Fruit fly (Drosophila melanogaster): ENCODE measurements around the gene CG5854.

The CG5854 gene

DNA sequence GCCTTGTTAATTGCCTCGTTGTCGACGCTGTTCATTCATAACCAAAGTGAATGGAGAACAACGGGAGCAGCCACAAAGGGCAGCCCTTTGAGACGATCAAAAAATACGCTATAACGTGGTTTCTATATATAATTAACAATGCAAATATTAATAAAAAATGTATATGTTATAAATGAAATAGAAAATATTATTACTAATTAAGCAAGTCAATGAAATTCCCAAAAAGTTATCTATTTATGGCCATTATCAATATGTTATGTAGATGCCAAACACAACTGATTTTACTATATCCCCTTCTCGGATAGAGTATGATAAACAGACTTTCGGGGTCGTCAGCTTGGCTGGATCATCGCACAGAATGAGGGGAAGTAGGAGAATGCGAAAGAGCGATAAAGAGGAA lies 35.7 kb downstream of the CG5854 start (continued):
- TF ChIP-seq mam (GFP tag; optimal IDR thresholded peaks at IDR 0.05) (no peak), onecut (GFP tag; IDR thresholded peaks at IDR 0.05) (no peak), CTCF (GFP tag; optimal IDR thresholded peaks at IDR 0.05) (no peak), cwo (GFP tag; optimal IDR thresholded peaks at IDR 0.05) (peak; percentile 53), CG18599 (GFP tag; optimal IDR thresholded peaks at IDR 0.05) (peak; percentile 71), CG13624 (GFP tag; optimal IDR thresholded peaks at IDR 0.05) (no peak), bowl (GFP tag; IDR thresholded peaks at IDR 0.05) (no peak), Sox100B (GFP tag; optimal IDR thresholded peaks at IDR 0.05) (peak; percentile 55), pros (GFP tag; optimal IDR thresholded peaks at IDR 0.05) (no peak), Sry-δ (GFP tag; optimal IDR thresholded peaks at IDR 0.05) (no peak), Hr78 (GFP tag; optimal IDR thresholded peaks at IDR 0.05) (peak in 1 of 2 experiments; percentile 35), CG8281 (tag; optimal IDR thresholded peaks at IDR 0.05) (peak; percentile 10), Bteb2 (GFP tag; optimal IDR thresholded peaks at IDR 0.05) (no peak), ERR (GFP tag; optimal IDR thresholded peaks at IDR 0.05) (no peak), CG30020 (tag; optimal IDR thresholded peaks at IDR 0.05) (no peak), CG10543 (GFP tag; optimal IDR thresholded peaks at IDR 0.05) (peak; percentile 79), MBD-R2 (GFP tag; IDR thresholded peaks at IDR 0.05) (no peak), GATAe (GFP tag; conservative IDR thresholded peaks at IDR 0.05) (no peak), CG3163 (GFP tag; optimal IDR thresholded peaks at IDR 0.05) (no peak), CG3847 (GFP tag; IDR thresholded peaks at IDR 0.05) (peak; percentile 58), CG12236 (GFP tag; optimal IDR thresholded peaks at IDR 0.05) (no peak), hth (optimal IDR thresholded peaks at IDR 0.05) (no peak), CG10321 (GFP tag; IDR thresholded peaks at IDR 0.05) (no peak), CG9932 (GFP tag; IDR thresholded peaks at IDR 0.05) (peak; percentile 60), croc (GFP tag; conservative IDR thresholded peaks at IDR 0.05) (no peak; the same call in 2 of the 3 replicates), sug (tag; optimal IDR thresholded peaks at IDR 0.05) (peak; percentile 51), CG17802 (tag; optimal IDR thresholded peaks at IDR 0.05) (no peak), zfh1 (GFP tag; IDR thresholded peaks at IDR 0.05) (peak; percentile 29; the same call in 2 of the 3 replicates), CG12219 (GFP tag; optimal IDR thresholded peaks at IDR 0.05) (no peak), CG7928 (GFP tag; optimal IDR thresholded peaks at IDR 0.05) (no peak), Dref (GFP tag; IDR thresholded peaks at IDR 0.05) (no peak), danr (GFP tag; IDR thresholded peaks at IDR 0.05) (no peak), CG15479 (GFP tag; optimal IDR thresholded peaks at IDR 0.05) (no peak), vvl (GFP tag; IDR thresholded peaks at IDR 0.05) (peak; percentile 50; the same call in 1 of the 2 replicates), CG5953 (GFP tag; IDR thresholded peaks at IDR 0.05) (no peak), Hmr (GFP tag; optimal IDR thresholded peaks at IDR 0.05) (peak; percentile 62), CG3065 (GFP tag; optimal IDR thresholded peaks at IDR 0.05) (no peak), CG7839 (tag; optimal IDR thresholded peaks at IDR 0.05) (peak; percentile 67), Xrp1 (GFP tag; IDR thresholded peaks at IDR 0.05) (no peak; the same call in 1 of the 2 replicates), grau (tag; optimal IDR thresholded peaks at IDR 0.05) (peak; percentile 68), CG14965 (GFP tag; optimal IDR thresholded peaks at IDR 0.05; ENCODE audit: borderline replicate concordance) (no peak), CG4328 (GFP tag; optimal IDR thresholded peaks at IDR 0.05) (peak; percentile 9), Meics (GFP tag; optimal IDR thresholded peaks at IDR 0.05) (peak; percentile 41), CG6683 (GFP tag; optimal IDR thresholded peaks at IDR 0.05) (no peak), sim (GFP tag; IDR thresholded peaks at IDR 0.05) (no peak), HLH4C (GFP tag; IDR thresholded peaks at IDR 0.05; ENCODE audit: partially characterized antibody) (no peak), bigmax (GFP tag; optimal IDR thresholded peaks at IDR 0.05) (no peak), gro (GFP tag; optimal IDR thresholded peaks at IDR 0.05) (no peak), slp2 (GFP tag; optimal IDR thresholded peaks at IDR 0.05) (no peak), lab (GFP tag; optimal IDR thresholded peaks at IDR 0.05) (peak; percentile 65), MESR4 (GFP tag; optimal IDR thresholded peaks at IDR 0.05) (no peak), lilli (GFP tag; optimal IDR thresholded peaks at IDR 0.05) (no peak)
